Worm (Caenorhabditis elegans): Measurements from ENCODE around the gene letm-1.
A peak's percentile ranks its signal among the peaks of the same experiment; 100 is the strongest.

Gene letm-1

ce11 chrV:13707295-13707694, 46.2 kb downstream of the letm-1 start, which contains the start of gene hlh-34:
TSS of gene hlh-34 (minus strand) at chrV:13707395.
- TF ChIP-seq odd-2 (tag; optimal IDR thresholded peaks at IDR 0.05) (no peak), unc-42 (tag; optimal IDR thresholded peaks at IDR 0.05) (peak; percentile 3)

ce11 chrV:13711060-13711459, 50.0 kb downstream of the letm-1 start, which contains the start of gene srx-96:
TSS of gene srx-96 (plus strand) at chrV:13711360.
- no peak for TF ChIP-seq unc-55 (GFP tag; optimal IDR thresholded peaks at IDR 0.05)
- TF ChIP-seq hlh-6 (tag; optimal IDR thresholded peaks at IDR 0.05): no peak
- TF ChIP-seq tbx-2 (tag; optimal IDR thresholded peaks at IDR 0.05): no peak
- TF ChIP-seq unc-86 (tag; optimal IDR thresholded peaks at IDR 0.05): no peak
- TF ChIP-seq C08G9.2 (tag; optimal IDR thresholded peaks at IDR 0.05): no peak
- no peak for TF ChIP-seq pha-4 (tag; optimal IDR thresholded peaks at IDR 0.05)
- no peak for TF ChIP-seq ceh-6 (GFP tag; optimal IDR thresholded peaks at IDR 0.05)
- TF ChIP-seq nhr-11 (tag; optimal IDR thresholded peaks at IDR 0.05): no peak
- TF ChIP-seq ama-1 (optimal IDR thresholded peaks at IDR 0.05): no peak
- TF ChIP-seq pax-1 (tag; optimal IDR thresholded peaks at IDR 0.05): no peak
- no peak for TF ChIP-seq F13H6.1 (tag; optimal IDR thresholded peaks at IDR 0.05)
- no peak for TF ChIP-seq hlh-8 (tag; optimal IDR thresholded peaks at IDR 0.05)

All from whole organism, late embryonic.